Fruit fly (Drosophila melanogaster): ENCODE results near the gene CG7991.

DNA sequence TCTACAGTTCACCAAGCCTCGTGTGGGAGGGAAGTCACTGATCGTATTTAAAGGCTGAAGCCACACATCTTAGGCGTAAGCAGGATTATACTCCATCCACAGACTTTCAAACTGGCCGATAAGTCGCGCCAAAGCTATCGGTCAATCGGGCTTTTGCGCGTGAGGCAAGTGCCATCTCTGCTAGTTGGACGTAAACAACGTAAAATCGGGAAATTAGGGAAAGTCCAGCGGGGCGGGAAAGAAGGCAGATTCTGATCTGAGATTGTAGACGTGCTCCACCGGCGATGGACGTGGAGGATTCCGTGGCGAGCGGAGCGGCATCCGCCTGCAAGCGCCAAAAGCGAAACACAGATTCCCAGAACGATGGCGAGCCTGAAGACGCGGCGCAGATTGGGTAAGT, 81.6 kb downstream of the CG7991 start, which contains the start of gene CG8001:
- TF ChIP-seq ttk (optimal IDR thresholded peaks at IDR 0.05), result no peak
- TF ChIP-seq psq (optimal IDR thresholded peaks at IDR 0.05), result no peak
- TF ChIP-seq h (optimal IDR thresholded peaks at IDR 0.05), result no peak
- TF ChIP-seq insv (optimal IDR thresholded peaks at IDR 0.05), result no peak
- no peak for TF ChIP-seq Sin3A (optimal IDR thresholded peaks at IDR 0.05)
